Worm (Caenorhabditis elegans) whole organism, early embryonic: ENCODE results near the gene bcc-1.

Source experiments
- B0310.2 ChIP-seq: sonication (generic microtip); optimal IDR thresholded peaks from 2 replicates; lab custom pipeline; 2016; ENCODE audit warnings: mild to moderate bottlenecking, missing genetic modification characterization, missing compliant biosample characterization
- F13C5.2 ChIP-seq: sonication (generic microtip); optimal IDR thresholded peaks from 2 replicates; lab custom pipeline; 2017; ENCODE audit warnings: mild to moderate bottlenecking, missing genetic modification characterization, inconsistent platforms, missing compliant biosample characterization
- aly-1 ChIP-seq: sonication (generic microtip); optimal IDR thresholded peaks from 2 replicates; lab custom pipeline; 2016; ENCODE audit warnings: missing genetic modification characterization, missing compliant biosample characterization
- ama-1 ChIP-seq: fragments of 150-350 bp; optimal IDR thresholded peaks from 2 replicates; lab custom pipeline; 2014
- ceh-13 ChIP-seq: fragments of 200-800 bp; sonication (Bioruptor generic); optimal IDR thresholded peaks from 2 replicates; lab custom pipeline; 2018; ENCODE audit warnings: mild to moderate bottlenecking, missing genetic modification characterization, missing compliant biosample characterization
- ceh-36 ChIP-seq: sonication (generic microtip); optimal IDR thresholded peaks from 2 replicates; lab custom pipeline; 2016; ENCODE audit warnings: missing genetic modification characterization, inconsistent platforms, missing compliant biosample characterization
- ets-7 ChIP-seq: sonication (generic microtip); optimal IDR thresholded peaks from 2 replicates; lab custom pipeline; 2016; ENCODE audit warnings: missing genotype, missing genetic modification characterization, missing compliant biosample characterization
- flt-1 ChIP-seq: fragments of 200-800 bp; sonication (Bioruptor generic); IDR thresholded peaks from 2 replicates; pipeline ENCODE4 v1.3.6; 2022; ENCODE audit warnings: missing genetic modification characterization, missing compliant biosample characterization
- hmbx-1 ChIP-seq: sonication (generic microtip); optimal IDR thresholded peaks from 2 replicates; lab custom pipeline; 2016; ENCODE audit warnings: mild to moderate bottlenecking, missing genetic modification characterization, missing compliant biosample characterization
- hmg-4 ChIP-seq: fragments of 200-800 bp; sonication (Bioruptor generic); optimal IDR thresholded peaks from 2 replicates; lab custom pipeline; 2018; ENCODE audit warnings: mild to moderate bottlenecking, missing genetic modification characterization, missing compliant biosample characterization
- hnd-1 ChIP-seq: sonication (generic microtip); optimal IDR thresholded peaks from 2 replicates; lab custom pipeline; 2016; ENCODE audit warnings: missing genetic modification characterization, missing compliant biosample characterization
- pes-1 ChIP-seq: fragments of 200-800 bp; sonication (Bioruptor generic); IDR thresholded peaks from 2 replicates; pipeline ENCODE4 v1.3.6; 2022; ENCODE audit warnings: missing genetic modification reagents, missing genetic modification characterization, missing compliant biosample characterization
- scrt-1 ChIP-seq: fragments of 200-800 bp; sonication (Bioruptor generic); IDR thresholded peaks from 2 replicates; pipeline ENCODE4 v1.3.6; 2022; ENCODE audit warnings: missing genetic modification characterization, missing compliant biosample characterization
- sea-1 ChIP-seq: fragments of 200-800 bp; sonication (Bioruptor generic); conservative IDR thresholded peaks from 2 replicates; pipeline ENCODE4 v1.3.6; 2022; ENCODE audit warnings: missing genetic modification characterization, missing compliant biosample characterization
- tbx-11 ChIP-seq: fragments of 200-800 bp; sonication (Bioruptor generic); IDR thresholded peaks from 2 replicates; pipeline ENCODE4 v1.3.6; 2022; ENCODE audit warnings: missing genetic modification characterization, missing compliant biosample characterization
- tbx-37 ChIP-seq: fragments of 200-800 bp; sonication (Bioruptor generic); conservative IDR thresholded peaks from 2 replicates; pipeline ENCODE4 v1.3.6; 2022; ENCODE audit warnings: missing genetic modification reagents, missing genetic modification characterization, missing compliant biosample characterization
- tra-4 ChIP-seq: sonication (generic microtip); optimal IDR thresholded peaks from 2 replicates; lab custom pipeline; 2017; ENCODE audit warnings: missing genetic modification characterization, missing compliant biosample characterization

bcc-1 gene

DNA sequence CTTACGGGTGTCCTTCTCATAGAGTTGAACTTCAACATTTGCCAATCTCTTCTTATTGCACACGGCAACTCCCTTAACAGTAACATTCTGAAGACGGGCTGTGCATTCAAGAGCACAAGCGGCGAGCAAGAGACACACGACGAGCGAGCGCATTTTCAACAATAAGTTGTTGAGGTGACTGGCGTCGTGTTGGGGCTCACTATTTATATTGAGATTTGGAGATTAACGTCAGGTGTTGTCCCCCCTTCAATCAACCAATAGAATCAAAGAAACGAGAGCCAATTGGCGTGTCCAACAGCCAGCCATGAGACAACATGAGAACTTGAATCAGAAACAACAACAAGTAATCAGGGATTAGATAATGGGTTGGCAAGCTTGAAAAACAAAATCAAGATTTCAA, 28.4 kb downstream of the bcc-1 start, which contains the start of gene ttr-16:
ttr-16 (minus strand) TSS at position 176 of the 400 bp plus-strand sequence.
- TF ChIP-seq hnd-1 (tag; lab: Kevin White, UChicago) = no peak
- TF ChIP-seq tbx-11 (GFP tag; lab: Robert Waterston, UW) = no peak
- no peak for TF ChIP-seq ama-1 (lab: Kevin White, UChicago)
- TF ChIP-seq tbx-37 (GFP tag; lab: Robert Waterston, UW) = no peak
- no peak for TF ChIP-seq flt-1
- no peak for TF ChIP-seq sea-1
- TF ChIP-seq hmbx-1 (tag; lab: Kevin White, UChicago) = no peak
- TF ChIP-seq scrt-1 (GFP tag; lab: Robert Waterston, UW) = no peak
- TF ChIP-seq F13C5.2 (tag; lab: Kevin White, UChicago) = no peak
- no peak for TF ChIP-seq B0310.2 (tag; lab: Kevin White, UChicago)
- TF ChIP-seq aly-1 = no peak
- no peak for TF ChIP-seq hmg-4 (GFP tag; lab: Kevin White, UChicago)
- no peak for TF ChIP-seq pes-1 (GFP tag; lab: Robert Waterston, UW)
- TF ChIP-seq tra-4 = no peak

DNA sequence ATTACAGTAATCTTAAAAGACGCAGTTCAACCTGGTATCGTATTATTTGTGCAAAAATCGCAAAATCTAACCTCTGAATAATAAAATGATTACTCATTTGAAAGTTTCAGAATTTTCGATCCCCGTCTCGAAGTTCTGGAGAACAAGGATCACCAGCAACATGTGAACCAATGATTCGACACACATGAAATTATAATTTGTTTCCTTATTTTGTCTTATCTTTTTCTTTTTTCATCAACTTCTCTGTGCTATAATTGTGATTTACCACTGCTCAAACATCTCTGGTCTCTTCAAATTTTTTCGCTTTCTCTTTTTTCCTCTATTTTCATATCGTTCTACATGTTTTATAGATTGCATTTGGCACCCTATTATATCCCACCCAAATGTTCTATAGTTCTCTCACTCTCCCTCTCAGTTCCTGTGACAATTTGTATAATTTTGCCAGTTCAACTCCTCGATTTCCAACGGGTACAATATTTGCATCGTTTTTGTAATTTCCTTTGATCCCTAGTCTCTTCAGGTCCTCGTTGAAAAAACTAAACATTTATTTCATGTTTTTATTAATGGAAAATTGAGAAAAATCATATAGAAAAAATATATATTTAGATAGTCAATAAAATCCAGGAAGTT, 29.3 kb downstream of the bcc-1 start:
- TF ChIP-seq flt-1 (no peak), B0310.2 (tag; lab: Kevin White, UChicago) (no peak), ceh-36 (no peak)

DNA sequence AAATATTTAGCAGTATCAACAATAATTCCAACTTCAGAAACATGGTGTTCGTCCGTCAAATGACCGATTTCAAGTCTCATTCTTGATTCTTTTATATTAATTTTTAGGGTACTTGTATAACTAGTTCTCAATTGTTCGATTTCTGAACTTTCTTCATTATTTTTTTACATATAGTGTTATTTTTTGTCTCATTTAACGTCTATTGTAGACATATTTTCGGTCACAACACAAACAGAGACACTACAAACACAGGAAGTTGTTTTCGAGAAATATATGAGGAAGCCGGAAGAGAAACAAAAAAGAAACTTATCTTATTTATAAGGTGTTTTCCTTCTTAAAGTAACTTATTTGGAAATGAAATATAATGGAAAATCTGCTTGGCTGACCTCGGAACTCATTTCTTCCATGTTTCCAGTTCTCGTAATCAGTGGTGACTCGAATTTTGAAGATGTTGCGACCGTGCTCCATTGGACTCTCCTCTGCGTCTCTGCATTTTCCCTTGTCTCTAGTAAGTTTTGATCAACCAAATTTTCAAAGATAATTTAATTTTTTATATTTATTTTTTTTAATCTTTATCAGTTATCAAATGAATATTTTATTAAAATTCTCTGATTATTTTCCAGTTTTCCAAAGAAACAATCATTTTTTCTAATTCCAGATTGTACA, 38.6 kb downstream of the bcc-1 start, which contains the start of the genes F36H1.12 and lin-3:
F36H1.12 (minus strand) TSS at position 51 of the 666 bp plus-strand sequence.
lin-3 (plus strand) TSS at position 657 of the 666 bp plus-strand sequence.
- TF ChIP-seq B0310.2 (tag; lab: Kevin White, UChicago) (no peak), hmbx-1 (tag; lab: Kevin White, UChicago) (no peak), hnd-1 (tag; lab: Kevin White, UChicago) (no peak), hmg-4 (GFP tag; lab: Kevin White, UChicago) (no peak), pes-1 (GFP tag; lab: Robert Waterston, UW) (no peak), flt-1 (no peak), ceh-13 (no peak), ceh-36 (no peak), scrt-1 (GFP tag; lab: Robert Waterston, UW) (no peak), tra-4 (no peak), ets-7 (tag; lab: Kevin White, UChicago) (no peak), aly-1 (no peak), tbx-11 (GFP tag; lab: Robert Waterston, UW) (no peak), F13C5.2 (tag; lab: Kevin White, UChicago) (no peak), tbx-37 (GFP tag; lab: Robert Waterston, UW) (no peak), ama-1 (lab: Kevin White, UChicago) (no peak), sea-1 (no peak)

DNA sequence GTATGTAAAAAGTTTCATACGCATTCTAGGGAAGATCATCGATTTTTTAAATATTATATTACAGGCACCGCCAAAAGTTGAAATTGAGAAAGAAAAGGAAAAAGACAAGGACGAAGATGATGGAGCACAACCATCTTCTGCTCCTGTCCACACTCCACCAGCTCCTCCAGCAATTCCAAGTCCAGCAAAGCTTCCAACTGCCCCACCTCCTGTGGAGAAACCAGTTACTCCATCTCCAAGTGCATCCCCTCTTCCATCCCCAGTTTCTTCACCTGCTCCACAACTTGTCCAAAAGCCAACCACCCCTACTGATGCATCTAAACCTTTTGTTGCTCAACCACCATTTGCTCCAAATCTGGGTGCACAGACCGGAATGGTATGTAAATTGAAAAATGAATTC, 40.4 kb downstream of the bcc-1 start:
- TF ChIP-seq hnd-1 (tag; lab: Kevin White, UChicago) (no peak), tbx-37 (GFP tag; lab: Robert Waterston, UW) (no peak), tbx-11 (GFP tag; lab: Robert Waterston, UW) (no peak), ets-7 (tag; lab: Kevin White, UChicago) (no peak), scrt-1 (GFP tag; lab: Robert Waterston, UW) (no peak), ama-1 (lab: Kevin White, UChicago) (no peak), aly-1 (no peak)

DNA sequence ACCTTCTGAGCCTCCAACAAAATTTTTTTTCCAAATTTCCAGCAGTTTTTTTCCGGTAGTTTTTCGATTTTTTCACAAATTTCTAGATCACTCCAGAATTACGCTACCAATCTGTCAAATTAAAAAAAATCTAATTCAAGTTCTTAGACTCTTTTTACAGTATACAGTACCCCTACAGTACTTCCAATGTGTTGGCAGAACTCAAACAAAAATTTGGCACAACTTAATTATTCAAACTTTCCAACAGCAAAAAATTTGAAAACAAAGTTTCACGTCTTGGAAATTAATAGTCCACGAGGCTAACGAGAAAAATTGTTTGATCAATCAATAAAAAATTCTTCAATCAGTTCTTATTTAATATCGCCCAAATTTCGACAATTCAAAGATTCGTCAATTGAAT, 42.5 kb downstream of the bcc-1 start, which contains the start of gene F36H1.3:
F36H1.3 (plus strand) TSS at position 323 of the 400 bp plus-strand sequence.
- TF ChIP-seq ama-1 (lab: Kevin White, UChicago) = no peak
- no peak for TF ChIP-seq pes-1 (GFP tag; lab: Robert Waterston, UW)
- no peak for TF ChIP-seq aly-1
- TF ChIP-seq ceh-36 = no peak
- TF ChIP-seq sea-1 = no peak
- no peak for TF ChIP-seq F13C5.2 (tag; lab: Kevin White, UChicago)
- no peak for TF ChIP-seq ets-7 (tag; lab: Kevin White, UChicago)

DNA sequence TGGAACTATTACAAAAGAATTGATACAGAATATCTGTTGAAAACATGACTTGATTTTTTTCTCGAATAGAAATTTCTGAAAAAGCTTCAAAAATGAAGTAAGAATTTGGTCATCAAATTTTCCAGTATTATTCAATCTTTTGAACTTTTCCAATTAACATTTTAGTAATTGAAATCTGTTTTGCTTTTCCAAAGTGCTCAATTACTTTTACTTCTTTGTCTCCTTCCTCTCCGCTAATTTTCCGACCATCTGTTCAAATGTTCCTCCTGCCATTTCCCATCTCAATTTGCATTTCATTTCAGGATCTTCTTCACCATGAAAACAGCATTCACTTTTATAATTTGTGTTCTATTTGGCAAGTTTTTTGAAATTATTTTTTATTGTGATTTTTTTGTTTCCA, 43.5 kb downstream of the bcc-1 start, which contains the start of gene F36H1.11:
F36H1.11 (plus strand) TSS at position 301 of the 400 bp plus-strand sequence.
- TF ChIP-seq hmg-4 (GFP tag; lab: Kevin White, UChicago) (no peak), hnd-1 (tag; lab: Kevin White, UChicago) (no peak), B0310.2 (tag; lab: Kevin White, UChicago) (no peak), ets-7 (tag; lab: Kevin White, UChicago) (no peak), ceh-36 (no peak), ama-1 (lab: Kevin White, UChicago) (no peak), tra-4 (no peak), pes-1 (GFP tag; lab: Robert Waterston, UW) (no peak), aly-1 (no peak), tbx-37 (GFP tag; lab: Robert Waterston, UW) (no peak), scrt-1 (GFP tag; lab: Robert Waterston, UW) (no peak), sea-1 (no peak), hmbx-1 (tag; lab: Kevin White, UChicago) (no peak), F13C5.2 (tag; lab: Kevin White, UChicago) (no peak), tbx-11 (GFP tag; lab: Robert Waterston, UW) (no peak), ceh-13 (no peak), flt-1 (no peak)

DNA sequence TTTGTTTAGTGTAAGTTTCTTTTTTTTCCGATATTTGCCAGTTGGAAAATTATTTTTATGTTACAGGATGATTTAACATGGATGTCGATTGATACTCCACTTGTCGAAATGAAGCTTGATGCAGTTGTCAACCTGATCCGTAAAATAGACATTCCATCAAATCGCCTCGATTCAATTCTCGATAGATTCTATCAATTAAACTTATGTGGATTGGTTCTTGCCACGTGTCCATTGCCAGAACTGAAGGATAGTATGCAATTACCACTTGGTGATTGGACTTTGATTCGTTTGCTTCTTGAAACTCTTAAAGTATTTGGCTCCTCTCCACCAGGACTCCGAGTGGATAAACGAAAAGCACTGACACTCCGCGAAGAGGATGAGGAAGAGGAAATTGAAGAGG, 48.0 kb downstream of the bcc-1 start:
- no peak for TF ChIP-seq hnd-1 (tag; lab: Kevin White, UChicago)
- no peak for TF ChIP-seq ets-7 (tag; lab: Kevin White, UChicago)
- TF ChIP-seq sea-1 = no peak
- TF ChIP-seq tra-4 = no peak
- no peak for TF ChIP-seq F13C5.2 (tag; lab: Kevin White, UChicago)
- no peak for TF ChIP-seq tbx-37 (GFP tag; lab: Robert Waterston, UW)
- no peak for TF ChIP-seq B0310.2 (tag; lab: Kevin White, UChicago)
- no peak for TF ChIP-seq ceh-36
- TF ChIP-seq hmbx-1 (tag; lab: Kevin White, UChicago) = no peak
- no peak for TF ChIP-seq scrt-1 (GFP tag; lab: Robert Waterston, UW)
- TF ChIP-seq ceh-13 = no peak
